Worm (Caenorhabditis elegans): ENCODE measurements around the gene R10H10.4.

ce11 chrIV:10380626-10381025 lies 14.1 kb downstream of the R10H10.4 start:
- TF ChIP-seq pha-4 (tag; optimal IDR thresholded peaks at IDR 0.05): no peak
- TF ChIP-seq tlf-1 (GFP tag; optimal IDR thresholded peaks at IDR 0.05): peak; percentile 45
- TF ChIP-seq ceh-79 (tag; optimal IDR thresholded peaks at IDR 0.05): no peak
- no peak for TF ChIP-seq sptf-2 (GFP tag; optimal IDR thresholded peaks at IDR 0.05)
- no peak for TF ChIP-seq unc-62 (GFP tag; optimal IDR thresholded peaks at IDR 0.05)
- TF ChIP-seq ceh-27 (GFP tag; optimal IDR thresholded peaks at IDR 0.05): no peak
- no peak for TF ChIP-seq hmg-20 (GFP tag; IDR thresholded peaks at IDR 0.05)
- TF ChIP-seq ets-4 (GFP tag; optimal IDR thresholded peaks at IDR 0.05): no peak

All from whole organism, young adult.